Fruit fly (Drosophila melanogaster) whole organism: ENCODE results near the gene Cyp310a1.

ENCODE experiments used
- CG8478 ChIP-seq: fragments of >200 bp; optimal IDR thresholded peaks from 2 replicates; lab custom pipeline; 2018; ENCODE audit warnings: inconsistent platforms
- Dll ChIP-seq: fragments of >200 bp; optimal IDR thresholded peaks from 2 replicates; lab custom pipeline; 2017
- EcR ChIP-seq, 2 experiments: fragments of >200 bp; optimal IDR thresholded peaks; 2 replicates each; lab custom pipeline; 2017; ENCODE audit warnings: missing biosample characterization in 2 of 2, missing genetic modification characterization in 2 of 2, missing genetic modification reagents in 2 of 2
- pan ChIP-seq: fragments of >200 bp; optimal IDR thresholded peaks from 2 replicates; lab custom pipeline; 2017
- psq ChIP-seq: fragments of >200 bp; optimal IDR thresholded peaks from 2 replicates; lab custom pipeline; 2017
- usp ChIP-seq: fragments of >200 bp; optimal IDR thresholded peaks from 2 replicates; lab custom pipeline; 2017; ENCODE audit warnings: missing biosample characterization, missing genetic modification characterization, mixed read lengths

The Cyp310a1 gene

DNA sequence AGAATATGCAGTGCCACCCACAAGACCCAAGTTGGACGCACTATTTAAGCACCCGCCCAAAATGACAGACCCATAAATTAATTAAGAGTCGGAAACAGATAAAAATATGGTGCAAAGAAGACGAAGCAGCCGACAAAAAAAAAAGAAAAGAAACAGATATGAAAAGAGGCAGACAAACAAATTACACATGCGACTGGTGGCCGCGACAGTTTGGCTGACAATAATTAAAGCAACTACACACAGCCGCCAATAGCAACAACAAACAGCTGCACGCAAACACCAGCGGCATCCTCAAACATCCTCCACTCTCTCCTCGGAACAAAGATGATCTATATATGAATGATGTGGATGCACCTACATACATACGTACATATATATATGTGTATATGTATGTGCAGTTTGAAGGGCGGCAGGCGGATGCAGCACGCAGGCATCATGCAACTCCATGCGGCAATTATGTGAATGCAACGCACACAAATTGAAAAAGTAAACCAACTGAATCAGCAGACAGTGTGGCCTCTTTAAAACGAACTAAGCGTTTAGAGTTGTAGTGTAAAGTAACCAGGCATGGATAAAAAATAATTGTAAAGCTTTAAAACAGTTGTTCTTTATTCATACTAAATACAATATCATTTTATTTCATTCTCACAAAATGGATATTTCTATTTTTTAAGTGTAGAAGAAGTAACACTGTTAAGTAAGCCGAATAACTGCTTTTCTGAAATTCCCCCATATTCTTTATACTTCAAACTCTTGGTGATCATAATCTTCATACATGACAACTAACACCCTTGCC lies 4.8 kb downstream of the Cyp310a1 start:
- TF ChIP-seq pan (lab: Kevin White, UChicago) (no peak), Dll (no peak), EcR (GFP tag; optimal IDR thresholded peaks at IDR 0.05; lab: Kevin White, UChicago) (no peak), psq (no peak)

DNA sequence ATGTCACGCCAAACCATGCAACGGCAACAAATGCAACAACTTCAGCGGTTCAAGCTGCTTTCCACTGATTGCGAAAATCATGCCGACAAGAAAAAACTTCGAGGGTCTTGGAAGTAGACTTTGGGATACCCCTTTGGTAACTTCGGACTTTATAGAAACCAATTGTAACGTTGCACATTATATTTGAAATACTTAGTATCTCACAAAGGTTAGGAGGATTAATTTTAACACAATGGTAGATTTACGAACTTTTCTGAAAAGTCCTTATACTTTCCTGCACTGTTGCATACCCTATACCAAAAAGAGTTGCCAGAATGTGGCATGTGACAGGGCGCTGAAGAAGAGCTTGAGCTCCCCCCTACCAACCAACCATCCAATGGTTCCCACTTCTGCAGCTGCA lies 7.3 kb downstream of the Cyp310a1 start:
- peak; percentile 63 for TF ChIP-seq pan (lab: Kevin White, UChicago)
- no peak for TF ChIP-seq usp
- TF ChIP-seq psq: no peak

DNA sequence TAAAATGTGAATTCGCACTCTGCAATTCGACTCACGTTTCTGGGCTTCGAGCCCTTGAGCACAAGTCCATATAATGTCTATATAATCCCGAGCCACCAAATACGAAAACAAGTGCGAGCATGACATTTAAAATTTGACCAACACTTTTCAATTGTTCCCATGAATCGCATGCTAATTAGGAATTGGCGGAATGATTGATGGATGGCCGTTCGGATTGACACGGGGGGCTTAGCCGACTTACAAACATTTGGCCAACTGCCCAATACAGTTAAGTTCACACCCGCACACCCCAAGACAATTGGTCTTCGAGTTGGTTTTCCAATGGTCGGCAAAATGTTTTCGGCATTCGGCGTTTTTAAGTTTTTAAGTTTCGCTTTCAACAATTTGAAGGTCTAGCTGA lies 11.7 kb downstream of the Cyp310a1 start:
- TF ChIP-seq EcR (GFP tag; optimal IDR thresholded peaks at IDR 0.05; lab: Kevin White, UChicago) (no peak), usp (no peak), Dll (no peak), pan (lab: Kevin White, UChicago) (no peak), psq (no peak), CG8478 (no peak)

DNA sequence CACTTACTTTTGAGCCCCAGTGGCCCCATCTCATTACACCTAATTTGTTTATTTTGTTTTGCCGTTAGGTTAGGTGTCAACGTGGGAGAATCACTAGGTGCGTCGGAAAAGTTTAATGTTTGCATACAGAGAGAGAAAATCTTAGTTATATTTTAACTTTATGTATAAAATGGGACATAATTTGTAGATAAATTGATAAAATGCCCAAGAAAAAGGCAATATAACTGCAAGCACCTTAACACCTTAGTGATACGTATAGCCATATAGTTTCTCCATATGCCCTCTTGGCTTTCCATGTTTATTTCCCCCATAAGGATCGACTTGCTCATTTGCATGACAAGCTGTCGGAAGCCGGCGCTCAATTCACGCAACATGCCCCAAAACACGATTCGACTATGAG lies 13.9 kb downstream of the Cyp310a1 start:
- TF ChIP-seq usp (no peak), Dll (no peak), CG8478 (no peak), pan (lab: Kevin White, UChicago) (no peak), psq (no peak), EcR (GFP tag; optimal IDR thresholded peaks at IDR 0.05; lab: Kevin White, UChicago) (no peak)

DNA sequence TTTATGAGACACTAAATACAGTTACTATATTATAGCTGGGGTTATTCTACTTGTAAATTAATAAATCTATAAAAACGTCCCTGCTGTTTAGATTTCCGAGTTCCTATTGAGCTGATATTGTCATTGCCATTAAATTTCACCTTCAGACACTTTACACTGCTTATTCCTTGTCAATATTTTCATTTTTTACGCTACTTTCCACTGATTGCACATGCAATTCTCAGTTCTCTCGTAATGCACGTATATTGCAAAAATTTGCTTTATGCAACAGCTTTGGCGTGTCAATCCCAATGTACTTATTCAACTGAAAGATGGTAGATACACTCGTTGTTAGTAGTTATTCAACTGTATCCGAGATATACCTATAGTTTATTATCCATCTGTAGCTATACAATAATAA lies 20.4 kb downstream of the Cyp310a1 start:
- TF ChIP-seq pan (lab: Kevin White, UChicago) (no peak), CG8478 (no peak), psq (no peak), Dll (no peak), usp (no peak), EcR (GFP tag; optimal IDR thresholded peaks at IDR 0.05; lab: Kevin White, UChicago) (no peak)

DNA sequence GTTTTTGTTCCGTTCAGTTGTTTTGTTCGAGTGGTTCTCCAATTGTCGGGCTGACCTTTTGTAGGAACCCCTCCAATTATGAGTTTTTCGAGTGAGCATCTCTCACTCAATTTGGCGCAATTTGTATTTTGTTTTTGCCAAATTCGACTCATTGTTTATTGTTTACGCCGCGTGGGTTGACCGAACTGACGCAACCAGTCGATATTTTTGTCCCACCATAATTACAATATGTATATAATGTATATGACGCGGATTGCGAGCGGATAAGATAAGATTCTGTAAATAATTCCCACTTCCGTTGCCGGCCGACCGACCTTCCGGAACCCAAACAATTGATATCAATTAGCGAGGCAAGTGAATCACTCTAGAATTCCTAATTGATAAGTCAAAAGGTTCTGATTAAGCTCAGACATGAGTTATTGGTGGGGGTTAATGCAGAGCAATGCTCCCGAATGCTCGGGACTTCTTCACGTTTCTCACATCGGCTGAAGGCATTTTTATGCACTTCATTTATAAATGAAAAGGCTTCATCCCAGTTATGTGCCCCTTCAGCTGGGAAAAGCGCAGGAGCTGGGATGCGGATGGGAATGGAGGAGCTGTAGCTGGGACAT lies 22.1 kb downstream of the Cyp310a1 start:
- TF ChIP-seq usp (no peak), Dll (no peak), EcR (GFP tag; optimal IDR thresholded peaks at IDR 0.05; lab: Kevin White, UChicago) (no peak), pan (lab: Kevin White, UChicago) (no peak), CG8478 (no peak), psq (no peak)

DNA sequence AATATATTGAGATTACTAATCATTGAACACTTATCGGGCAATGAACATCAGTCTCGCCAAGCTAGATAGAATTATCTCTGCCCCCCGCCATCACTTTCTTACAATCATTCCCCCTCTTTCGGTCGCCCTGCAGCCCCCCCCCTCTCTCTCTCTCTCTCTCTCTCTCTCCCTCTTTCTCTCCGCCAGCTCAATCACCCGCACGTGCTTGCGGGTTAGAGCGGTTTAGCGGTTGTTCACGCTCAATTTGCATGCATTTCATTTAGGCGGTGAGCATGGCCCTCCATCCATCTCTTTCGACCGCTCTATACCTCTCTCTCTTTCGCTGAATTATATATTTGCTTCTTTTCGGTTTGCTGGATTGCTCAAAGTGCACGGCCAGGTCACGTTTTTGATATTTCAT lies 23.7 kb downstream of the Cyp310a1 start:
- peak in 1 of 2 experiments; percentile 8 for TF ChIP-seq EcR (GFP tag; optimal IDR thresholded peaks at IDR 0.05; lab: Kevin White, UChicago)
- no peak for TF ChIP-seq psq

DNA sequence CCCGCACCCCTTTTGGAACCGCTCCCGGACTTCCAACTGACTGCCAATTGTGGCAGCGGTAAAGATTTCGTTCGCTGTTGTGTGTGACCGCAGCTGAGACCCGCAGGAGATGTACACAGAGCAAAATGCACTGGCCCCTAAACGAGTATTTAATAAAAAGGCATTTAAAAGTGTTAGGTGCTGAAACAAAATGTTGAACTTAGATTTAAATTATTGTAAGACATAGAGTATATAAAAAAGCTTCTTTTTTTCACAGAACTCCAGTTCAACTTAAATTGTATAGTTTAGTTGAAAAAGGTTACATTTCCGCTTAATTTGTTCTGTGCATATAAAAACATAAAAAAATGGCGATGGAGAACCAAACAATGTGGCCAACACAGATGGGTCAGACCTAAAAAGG lies 24.7 kb downstream of the Cyp310a1 start:
- no peak for TF ChIP-seq pan (lab: Kevin White, UChicago)
- TF ChIP-seq EcR (GFP tag; optimal IDR thresholded peaks at IDR 0.05; lab: Kevin White, UChicago): no peak
- TF ChIP-seq CG8478: no peak
- TF ChIP-seq Dll: no peak
- no peak for TF ChIP-seq usp
- TF ChIP-seq psq: no peak

DNA sequence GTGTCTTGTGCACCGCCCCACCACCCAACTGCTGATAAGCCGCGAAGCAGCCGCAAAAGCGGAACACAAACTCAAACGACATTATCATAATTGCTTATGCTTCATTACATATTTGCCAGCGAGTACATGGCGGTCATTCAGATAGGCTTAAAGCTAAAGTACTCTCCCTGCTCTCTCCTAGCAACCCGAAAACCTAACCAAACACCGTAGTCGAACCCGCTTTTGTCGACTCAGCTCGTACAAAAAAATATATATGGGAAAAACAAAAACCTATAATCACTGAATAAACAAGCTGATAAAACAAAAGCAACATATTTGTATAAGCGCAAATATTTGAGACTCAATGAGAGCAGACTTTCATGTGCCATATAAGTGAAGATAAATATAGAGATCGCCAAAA lies 25.8 kb downstream of the Cyp310a1 start:
- no peak for TF ChIP-seq pan (lab: Kevin White, UChicago)
- TF ChIP-seq EcR (GFP tag; optimal IDR thresholded peaks at IDR 0.05; lab: Kevin White, UChicago): no peak
- no peak for TF ChIP-seq usp
- no peak for TF ChIP-seq psq
- no peak for TF ChIP-seq Dll
- no peak for TF ChIP-seq CG8478

DNA sequence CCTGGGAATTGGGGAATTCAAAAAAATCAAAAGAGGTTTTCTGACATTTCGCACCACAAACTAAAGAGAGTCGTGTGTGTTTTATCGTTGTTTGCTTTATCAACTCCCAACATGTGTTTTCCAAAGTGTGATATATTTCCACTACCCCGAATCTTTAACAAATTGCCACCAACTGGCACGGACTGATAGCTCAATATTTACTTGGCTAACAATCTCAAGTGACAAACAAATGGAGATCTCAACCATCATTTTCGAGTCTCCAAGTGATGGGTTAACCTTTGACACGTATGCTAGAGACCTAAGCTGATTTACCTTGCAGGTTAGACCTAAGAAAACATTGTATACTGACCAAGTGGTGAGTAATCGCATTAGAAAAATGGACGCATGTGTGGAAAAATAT lies 27.3 kb downstream of the Cyp310a1 start:
- no peak for TF ChIP-seq CG8478

DNA sequence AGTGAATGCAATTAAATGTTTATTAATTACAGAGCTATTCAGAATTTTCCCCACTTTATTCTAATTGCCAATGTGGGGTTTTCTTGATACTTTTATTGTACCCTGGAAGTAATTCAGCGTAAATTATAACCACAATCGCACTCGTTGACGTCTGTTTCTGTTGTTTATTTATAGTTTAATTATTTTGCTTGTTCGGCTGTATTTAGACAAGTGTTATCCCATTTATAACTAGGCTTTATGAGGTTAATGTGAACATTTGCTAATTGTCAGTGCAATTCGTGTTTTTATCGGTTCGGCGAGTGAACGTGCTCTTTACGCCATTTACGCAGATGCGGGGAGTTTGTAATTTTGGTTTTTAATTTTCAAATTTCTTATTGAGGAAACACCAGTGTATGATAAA lies 27.8 kb downstream of the Cyp310a1 start:
- no peak for TF ChIP-seq pan (lab: Kevin White, UChicago)

DNA sequence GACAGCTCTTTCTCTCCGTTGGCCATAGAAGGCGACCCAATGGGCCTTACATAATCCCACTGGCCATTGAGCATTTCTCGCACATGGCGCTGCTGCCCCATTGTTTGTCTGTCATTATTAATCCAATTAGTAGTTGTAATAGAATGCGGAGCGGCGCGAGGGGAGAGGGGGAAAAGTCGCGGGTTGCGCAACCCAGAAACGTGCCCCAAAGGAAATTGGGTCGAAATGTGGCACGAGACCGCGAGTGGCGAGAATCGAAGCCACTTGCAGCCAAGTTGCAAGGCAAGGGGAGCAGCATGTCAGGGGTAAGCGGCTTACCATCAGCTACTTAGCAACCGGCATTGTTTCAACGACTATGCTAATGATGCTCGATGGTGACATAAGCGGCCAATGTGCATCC lies 28.4 kb downstream of the Cyp310a1 start:
- TF ChIP-seq Dll (no peak), psq (no peak), CG8478 (no peak), EcR (GFP tag; optimal IDR thresholded peaks at IDR 0.05; lab: Kevin White, UChicago) (no peak), usp (no peak), pan (lab: Kevin White, UChicago) (no peak)

DNA sequence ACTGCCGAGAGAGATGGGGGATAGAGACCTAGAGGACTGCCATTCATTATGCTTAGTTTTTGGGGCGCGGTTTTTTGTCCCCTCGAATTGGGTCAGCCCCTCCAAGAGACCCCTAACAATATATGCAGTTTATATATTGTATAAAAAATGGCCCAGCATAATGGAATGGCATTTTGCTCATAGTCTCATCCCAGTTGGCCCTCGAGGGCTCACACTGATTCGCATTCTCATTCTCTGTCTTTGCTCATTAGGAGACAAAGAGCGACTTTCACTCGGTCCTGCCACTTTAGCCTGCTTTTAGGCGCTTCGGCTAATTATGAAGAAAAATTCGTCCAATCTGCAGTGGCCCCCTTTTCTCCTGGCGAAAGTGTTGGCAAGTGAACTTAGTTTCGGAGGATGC lies 29.4 kb downstream of the Cyp310a1 start:
- TF ChIP-seq Dll: no peak
- TF ChIP-seq usp: no peak
- TF ChIP-seq EcR (GFP tag; optimal IDR thresholded peaks at IDR 0.05; lab: Kevin White, UChicago): no peak
- no peak for TF ChIP-seq pan (lab: Kevin White, UChicago)
- no peak for TF ChIP-seq psq
- no peak for TF ChIP-seq CG8478
